Fruit fly (Drosophila melanogaster) whole organism, embryonic: ENCODE measurements around the gene Ser12.

ENCODE experiments used
- Aef1 ChIP-seq: fragments of 200-800 bp; sonication (Bioruptor generic); IDR thresholded peaks from 3 replicates; pipeline ENCODE4 v1.3.6; 2022; ENCODE audit warnings: missing biosample characterization, missing genetic modification characterization
- Asciz ChIP-seq: fragments of 200-800 bp; sonication (Bioruptor generic); optimal IDR thresholded peaks from 2 replicates; lab custom pipeline; 2017; ENCODE audit warnings: missing biosample characterization, mild to moderate bottlenecking, missing genetic modification characterization, missing genetic modification reagents
- BEAF-32 ChIP-seq: fragments of 200-800 bp; sonication (Bioruptor generic); optimal IDR thresholded peaks from 3 replicates; lab custom pipeline; 2017; ENCODE audit warnings: missing biosample characterization, missing genetic modification characterization, mild to moderate bottlenecking, moderate library complexity, missing genetic modification reagents
- BtbVII ChIP-seq: fragments of 200-800 bp; sonication (Bioruptor generic); optimal IDR thresholded peaks from 3 replicates; lab custom pipeline; 2017; ENCODE audit warnings: missing biosample characterization, mild to moderate bottlenecking, missing genetic modification characterization
- CG10959 ChIP-seq: fragments of 200-800 bp; sonication (Bioruptor generic); IDR thresholded peaks from 2 replicates; pipeline ENCODE4 v1.3.6; 2022; ENCODE audit warnings: missing biosample characterization, missing genetic modification characterization
- CG12104 ChIP-seq: fragments of 200-800 bp; sonication (Bioruptor generic); optimal IDR thresholded peaks from 3 replicates; lab custom pipeline; 2016; ENCODE audit warnings: missing biosample characterization, missing genetic modification characterization
- CG12659 ChIP-seq: fragments of 200-800 bp; sonication (Bioruptor generic); optimal IDR thresholded peaks from 3 replicates; lab custom pipeline; 2017; ENCODE audit warnings: mild to moderate bottlenecking, missing biosample characterization, missing genetic modification reagents, missing genetic modification characterization
- CG12744 ChIP-seq: fragments of 200-800 bp; sonication (Bioruptor generic); optimal IDR thresholded peaks from 2 replicates; lab custom pipeline; 2016; ENCODE audit warnings: missing biosample characterization, missing genetic modification characterization
- CG13123 ChIP-seq: fragments of 200-800 bp; sonication (Bioruptor generic); optimal IDR thresholded peaks from 2 replicates; lab custom pipeline; 2016; ENCODE audit warnings: missing biosample characterization, missing genetic modification characterization
- CG14014 ChIP-seq: fragments of 200-800 bp; sonication (Bioruptor generic); IDR thresholded peaks from 2 replicates; pipeline ENCODE4 v1.3.6; 2022; ENCODE audit warnings: missing biosample characterization, missing genetic modification characterization
- CG15696 ChIP-seq: fragments of 200-800 bp; sonication (Bioruptor generic); optimal IDR thresholded peaks from 2 replicates; lab custom pipeline; 2019; ENCODE audit warnings: missing biosample characterization, mild to moderate bottlenecking, missing genetic modification characterization, moderate library complexity
- CG16813 ChIP-seq: fragments of 200-800 bp; sonication (Bioruptor generic); IDR thresholded peaks from 3 replicates; pipeline ENCODE4 v1.3.6; 2022; ENCODE audit warnings: missing biosample characterization, missing genetic modification characterization; ENCODE audit not compliant: partially characterized antibody
- CG16815 ChIP-seq: fragments of 200-800 bp; sonication (Bioruptor generic); optimal IDR thresholded peaks from 3 replicates; lab custom pipeline; 2017; ENCODE audit warnings: missing biosample characterization, mild to moderate bottlenecking, missing genetic modification characterization
- CG4282 ChIP-seq: fragments of 200-800 bp; sonication (Bioruptor generic); optimal IDR thresholded peaks from 2 replicates; lab custom pipeline; 2016; ENCODE audit warnings: missing biosample characterization, missing genetic modification characterization
- CG6683 ChIP-seq: fragments of 200-800 bp; sonication (Bioruptor generic); optimal IDR thresholded peaks from 2 replicates; lab custom pipeline; 2017; ENCODE audit warnings: missing biosample characterization, mild to moderate bottlenecking, missing genetic modification characterization, missing genetic modification reagents
- CG8281 ChIP-seq: fragments of 200-800 bp; sonication (Bioruptor generic); optimal IDR thresholded peaks from 2 replicates; lab custom pipeline; 2018; ENCODE audit warnings: missing biosample characterization, mild to moderate bottlenecking, missing genetic modification characterization, moderate library complexity
- CG8290 ChIP-seq, 3 experiments: fragments of 200-800 bp; sonication (Bioruptor generic); optimal IDR thresholded peaks; 2 replicates each; lab custom pipeline; 2016 to 2019; ENCODE audit warnings: missing biosample characterization in 3 of 3, missing genetic modification characterization in 3 of 3, mild to moderate bottlenecking in 2 of 3, moderate library complexity in 1 of 3
- CG9797 ChIP-seq: fragments of 200-800 bp; sonication (Bioruptor generic); optimal IDR thresholded peaks from 3 replicates; lab custom pipeline; 2018; ENCODE audit warnings: missing biosample characterization, mild to moderate bottlenecking, missing genetic modification characterization
- CHES-1-like ChIP-seq: fragments of 200-800 bp; sonication (Bioruptor generic); optimal IDR thresholded peaks from 2 replicates; lab custom pipeline; 2016; ENCODE audit warnings: missing biosample characterization, missing genetic modification characterization
- Dek ChIP-seq: fragments of 200-800 bp; sonication (Bioruptor generic); optimal IDR thresholded peaks from 3 replicates; lab custom pipeline; 2019; ENCODE audit warnings: missing biosample characterization, mild to moderate bottlenecking, missing genetic modification characterization, moderate library complexity
- Ets65A ChIP-seq: fragments of 200-800 bp; sonication (Bioruptor generic); peaks from one replicate; lab custom pipeline; 2016; ENCODE audit warnings: missing biosample characterization, missing genetic modification characterization
- HHEX ChIP-seq: fragments of 200-800 bp; sonication (Bioruptor generic); optimal IDR thresholded peaks from 3 replicates; lab custom pipeline; 2017; ENCODE audit warnings: missing biosample characterization, mild to moderate bottlenecking, missing genetic modification characterization, missing genetic modification reagents
- HLH4C ChIP-seq: fragments of 200-800 bp; sonication (Bioruptor generic); IDR thresholded peaks from 3 replicates; pipeline ENCODE4 v1.3.6; 2022; ENCODE audit warnings: missing biosample characterization, missing genetic modification characterization; ENCODE audit not compliant: partially characterized antibody
- Hsf ChIP-seq: fragments of 200-800 bp; sonication (Bioruptor generic); optimal IDR thresholded peaks from 3 replicates; lab custom pipeline; 2016; ENCODE audit warnings: missing biosample characterization, missing genetic modification characterization
- MBD-R2 ChIP-seq: fragments of 200-800 bp; sonication (Bioruptor generic); IDR thresholded peaks from 2 replicates; pipeline ENCODE4 v1.3.6; 2022; ENCODE audit warnings: missing biosample characterization, missing genetic modification characterization
- NFAT ChIP-seq: fragments of 200-800 bp; sonication (Bioruptor generic); IDR thresholded peaks from 2 replicates; pipeline ENCODE4 v1.3.6; 2022; ENCODE audit warnings: missing biosample characterization, missing genetic modification characterization
- ap ChIP-seq: fragments of 200-800 bp; sonication (Bioruptor generic); IDR thresholded peaks from 2 replicates; pipeline ENCODE4 v1.3.6; 2022; ENCODE audit warnings: missing biosample characterization, missing genetic modification characterization
- ato ChIP-seq: fragments of 200-800 bp; sonication (Bioruptor generic); IDR thresholded peaks from 2 replicates; pipeline ENCODE4 v1.3.6; 2022; ENCODE audit warnings: missing biosample characterization, missing genetic modification characterization; ENCODE audit not compliant: partially characterized antibody
- bbx ChIP-seq: fragments of 200-800 bp; sonication (Bioruptor generic); IDR thresholded peaks from 2 replicates; pipeline ENCODE4 v1.3.6; 2022; ENCODE audit warnings: missing biosample characterization, missing genetic modification characterization; ENCODE audit not compliant: partially characterized antibody
- bigmax ChIP-seq: fragments of 200-800 bp; sonication (Bioruptor generic); optimal IDR thresholded peaks from 2 replicates; lab custom pipeline; 2018; ENCODE audit warnings: missing biosample characterization, mild to moderate bottlenecking, missing genetic modification characterization
- dmrt99B ChIP-seq: fragments of 200-800 bp; sonication (Bioruptor generic); optimal IDR thresholded peaks from 2 replicates; lab custom pipeline; 2018; ENCODE audit warnings: missing biosample characterization, mild to moderate bottlenecking, missing genetic modification characterization, moderate library complexity
- dysf ChIP-seq: fragments of 200-800 bp; sonication (Bioruptor generic); IDR thresholded peaks from 3 replicates; pipeline ENCODE4 v1.3.6; 2022; ENCODE audit warnings: missing biosample characterization, missing genetic modification characterization
- eyg ChIP-seq: fragments of 200-800 bp; sonication (Bioruptor generic); optimal IDR thresholded peaks from 3 replicates; lab custom pipeline; 2016; ENCODE audit warnings: missing biosample characterization, missing genetic modification characterization
- gem ChIP-seq: fragments of 200-800 bp; sonication (Bioruptor generic); optimal IDR thresholded peaks from 2 replicates; lab custom pipeline; 2019; ENCODE audit warnings: missing biosample characterization, mild to moderate bottlenecking, missing genetic modification characterization, moderate library complexity
- nau ChIP-seq: fragments of 200-800 bp; sonication (Bioruptor generic); optimal IDR thresholded peaks from 3 replicates; lab custom pipeline; 2017; ENCODE audit warnings: missing biosample characterization, mild to moderate bottlenecking, missing genetic modification characterization, missing genetic modification reagents
- nerfin-1 ChIP-seq: fragments of 200-800 bp; sonication (Bioruptor generic); optimal IDR thresholded peaks from 3 replicates; lab custom pipeline; 2019; ENCODE audit warnings: missing biosample characterization, mild to moderate bottlenecking, missing genetic modification characterization, moderate library complexity
- nerfin-2 ChIP-seq: fragments of 200-800 bp; sonication (Bioruptor generic); IDR thresholded peaks from 2 replicates; pipeline ENCODE4 v1.3.6; 2022; ENCODE audit warnings: missing biosample characterization, missing genetic modification characterization; ENCODE audit not compliant: partially characterized antibody
- nmo ChIP-seq: fragments of 200-800 bp; sonication (Bioruptor generic); optimal IDR thresholded peaks from 2 replicates; lab custom pipeline; 2018; ENCODE audit warnings: missing biosample characterization, mild to moderate bottlenecking, missing genetic modification characterization, moderate library complexity
- pnt ChIP-seq: fragments of 200-800 bp; sonication (Bioruptor generic); optimal IDR thresholded peaks from 3 replicates; lab custom pipeline; 2016; ENCODE audit warnings: missing biosample characterization, missing genetic modification characterization
- pros ChIP-seq: fragments of 200-800 bp; sonication (Bioruptor generic); optimal IDR thresholded peaks from 3 replicates; lab custom pipeline; 2019; ENCODE audit warnings: missing biosample characterization, mild to moderate bottlenecking, missing genetic modification characterization, moderate library complexity
- psq ChIP-seq: fragments of 200-800 bp; sonication (Bioruptor generic); optimal IDR thresholded peaks from 2 replicates; lab custom pipeline; 2017; ENCODE audit warnings: missing biosample characterization, missing genetic modification characterization
- sob ChIP-seq: fragments of 200-800 bp; sonication (Bioruptor generic); IDR thresholded peaks from 2 replicates; pipeline ENCODE4 v1.3.6; 2022; ENCODE audit warnings: missing biosample characterization, missing genetic modification characterization
- sqz ChIP-seq: fragments of 200-800 bp; sonication (Bioruptor generic); optimal IDR thresholded peaks from 3 replicates; lab custom pipeline; 2018; ENCODE audit warnings: missing biosample characterization, mild to moderate bottlenecking, missing genetic modification characterization
- tap ChIP-seq: fragments of 200-800 bp; optimal IDR thresholded peaks from 3 replicates; lab custom pipeline; 2019; ENCODE audit warnings: missing biosample characterization, mild to moderate bottlenecking, missing genetic modification characterization, moderate library complexity
- tna ChIP-seq: fragments of 200-800 bp; sonication (Bioruptor generic); IDR thresholded peaks from 2 replicates; pipeline ENCODE4 v1.3.6; 2022; ENCODE audit warnings: missing biosample characterization, missing genetic modification characterization; ENCODE audit not compliant: partially characterized antibody
- vnd ChIP-seq: fragments of 200-800 bp; sonication (Bioruptor generic); IDR thresholded peaks from 3 replicates; pipeline ENCODE4 v1.3.6; 2022; ENCODE audit warnings: missing biosample characterization, missing genetic modification characterization; ENCODE audit not compliant: partially characterized antibody
- z ChIP-seq: fragments of 200-800 bp; sonication (Bioruptor generic); IDR thresholded peaks from 3 replicates; pipeline ENCODE4 v1.3.6; 2022; ENCODE audit warnings: missing biosample characterization, missing genetic modification characterization

Gene Ser12

DNA sequence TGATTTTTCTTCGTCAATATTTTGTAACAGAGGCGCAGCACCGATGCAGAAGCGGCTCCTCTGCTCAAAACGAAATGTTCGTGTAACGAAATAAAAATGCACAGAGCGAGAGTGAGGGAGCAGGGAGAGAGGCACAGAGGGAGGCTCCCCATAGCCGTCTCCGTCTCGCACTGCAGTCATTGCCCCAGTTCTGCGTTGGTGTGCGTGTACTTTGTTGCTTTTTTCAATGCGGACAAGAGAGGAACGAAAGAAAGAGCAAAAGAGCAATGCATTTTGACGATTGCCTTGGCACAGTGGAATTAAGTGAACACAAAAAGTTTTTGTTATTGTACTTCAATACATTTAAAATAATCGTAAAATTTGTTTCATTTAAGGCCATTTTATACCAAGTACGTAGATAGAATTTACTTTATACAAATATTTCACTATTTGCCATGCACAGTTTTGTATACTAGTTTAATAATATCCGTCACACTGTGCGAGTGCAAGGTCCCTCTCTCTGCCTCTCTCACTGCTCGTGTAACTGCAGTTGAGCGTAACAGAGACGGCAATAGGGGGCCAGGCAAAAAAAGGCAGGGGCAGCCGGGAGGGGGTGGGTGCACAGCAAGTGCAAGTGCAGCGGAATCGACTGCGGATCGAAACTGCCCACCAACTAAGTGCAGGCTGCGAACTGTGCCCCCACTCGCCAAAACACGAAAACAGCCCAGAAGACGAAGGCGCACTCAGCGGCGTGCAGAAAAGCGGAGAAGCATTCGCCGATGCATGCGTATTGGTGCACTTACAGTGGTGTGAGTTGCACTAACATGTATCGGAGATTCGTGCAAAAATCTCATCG is 48.8 kb downstream of the Ser12 start (continued):
- TF ChIP-seq tap, result peak; percentile 99
- peak; percentile 98 for TF ChIP-seq CG16815 (GFP tag; lab: Kevin White, UChicago)
- peak; percentile 99 for TF ChIP-seq ap
- peak; percentile 98 for TF ChIP-seq nau (GFP tag; lab: Kevin White, UChicago)
- TF ChIP-seq sob (GFP tag; lab: Robert Waterston, UW), result peak; percentile 95
- TF ChIP-seq ato (GFP tag; lab: Robert Waterston, UW), result peak; percentile 21; the same call in 1 of the 2 replicates
- peak; percentile 92 for TF ChIP-seq Dek
- peak; percentile 97 for TF ChIP-seq CG12659 (GFP tag; lab: Kevin White, UChicago)
- peak; percentile 57 for TF ChIP-seq bigmax (GFP tag; lab: Kevin White, UChicago)
- peak; percentile 12 for TF ChIP-seq BEAF-32 (GFP tag; lab: Kevin White, UChicago)
- TF ChIP-seq psq, result peak; percentile 95
- TF ChIP-seq NFAT, result peak; percentile 80
- TF ChIP-seq CG14014 (GFP tag; lab: Robert Waterston, UW), result peak; percentile 96
- peak; percentile 98 for TF ChIP-seq sqz
- peak; percentile 76 for TF ChIP-seq CG16813 (GFP tag; lab: Robert Waterston, UW)
- peak; percentile 98 for TF ChIP-seq nerfin-1 (tag; lab: Kevin White, UChicago)
- TF ChIP-seq eyg, result peak; percentile 92
- peak; percentile 98 for TF ChIP-seq Hsf (GFP tag; lab: Kevin White, UChicago)
- peak; percentile 99 for TF ChIP-seq CG4282 (GFP tag; lab: Kevin White, UChicago)
- peak; percentile 77 for TF ChIP-seq pros (GFP tag; lab: Kevin White, UChicago)
- peak; percentile 96 for TF ChIP-seq dysf (GFP tag; lab: Robert Waterston, UW)
- peak; percentile 93 for TF ChIP-seq CG6683
- peak; percentile 95 for TF ChIP-seq Aef1 (GFP tag; lab: Robert Waterston, UW)
- TF ChIP-seq gem, result peak; percentile 100
- peak; percentile 72 for TF ChIP-seq CG9797 (GFP tag; lab: Kevin White, UChicago)
- peak; percentile 99 for TF ChIP-seq dmrt99B (tag; lab: Kevin White, UChicago)
- peak; percentile 81 for TF ChIP-seq MBD-R2
- peak; percentile 93 for TF ChIP-seq BtbVII
- TF ChIP-seq CG8281, result peak; percentile 93
- peak; percentile 83 for TF ChIP-seq nerfin-2 (GFP tag; lab: Robert Waterston, UW)
- TF ChIP-seq bbx (GFP tag; lab: Robert Waterston, UW), result peak; percentile 77
- peak; percentile 99 for TF ChIP-seq CG15696 (tag; lab: Kevin White, UChicago)
- TF ChIP-seq CG8290 (GFP tag; optimal IDR thresholded peaks at IDR 0.05; lab: Kevin White, UChicago), result peak; percentile 99
- TF ChIP-seq CG8290 (tag; optimal IDR thresholded peaks at IDR 0.05; lab: Kevin White, UChicago), result peak; percentile 95 to 98
- peak; percentile 72 for TF ChIP-seq HLH4C (GFP tag; lab: Robert Waterston, UW)
- TF ChIP-seq pnt (GFP tag; lab: Kevin White, UChicago), result peak; percentile 98
- peak; percentile 95 for TF ChIP-seq CG12744 (GFP tag; lab: Kevin White, UChicago)
- peak; percentile 100 for TF ChIP-seq Asciz (GFP tag; lab: Kevin White, UChicago)
- TF ChIP-seq z (GFP tag; lab: Robert Waterston, UW), result peak; percentile 87
- peak; percentile 99 for TF ChIP-seq Ets65A (GFP tag; lab: Kevin White, UChicago)
- TF ChIP-seq CG12104 (GFP tag; lab: Kevin White, UChicago), result peak; percentile 98
- peak; percentile 97 for TF ChIP-seq HHEX (GFP tag; lab: Kevin White, UChicago)
- TF ChIP-seq CHES-1-like (GFP tag; lab: Kevin White, UChicago), result peak; percentile 95
- peak; percentile 77 for TF ChIP-seq vnd (GFP tag; lab: Robert Waterston, UW)
- no peak for TF ChIP-seq tna (GFP tag; lab: Robert Waterston, UW)
- peak; percentile 98 for TF ChIP-seq CG13123 (GFP tag; lab: Kevin White, UChicago)
- peak; percentile 100 for TF ChIP-seq nmo (GFP tag; lab: Kevin White, UChicago)
- peak; percentile 100 for TF ChIP-seq CG10959 (GFP tag; lab: Robert Waterston, UW)
